Worm (Caenorhabditis elegans) whole organism, L2 larva: Measurements from ENCODE around the gene F57B9.8.
A peak's percentile ranks its signal among the peaks of the same experiment; 100 is the strongest.

ENCODE experiments used
- C34F6.9 ChIP-seq: fragments of 150-350 bp; optimal IDR thresholded peaks from 2 replicates; lab custom pipeline; 2014; ENCODE audit warnings: missing biosample characterization, missing genetic modification characterization
- ZK546.5 ChIP-seq: sonication (generic microtip); optimal IDR thresholded peaks from 2 replicates; lab custom pipeline; 2017; ENCODE audit warnings: missing biosample characterization, missing genetic modification characterization
- ama-1 ChIP-seq: fragments of 150-350 bp; optimal IDR thresholded peaks from 2 replicates; lab custom pipeline; 2018; ENCODE audit warnings: inconsistent platforms
- ceh-16 ChIP-seq: fragments of 150-350 bp; optimal IDR thresholded peaks from 2 replicates; lab custom pipeline; 2014; ENCODE audit warnings: missing biosample characterization, missing genetic modification characterization
- egl-27 ChIP-seq: sonication (generic microtip); optimal IDR thresholded peaks from 3 replicates; lab custom pipeline; 2017; ENCODE audit warnings: missing biosample characterization, missing genetic modification reagents, missing genetic modification characterization
- lin-13 ChIP-seq: fragments of 150-350 bp; optimal IDR thresholded peaks from 2 replicates; lab custom pipeline; 2014; ENCODE audit warnings: missing biosample characterization, missing genetic modification reagents, missing genetic modification characterization
- lsy-2 ChIP-seq, 2 experiments: fragments of 150-350 bp in 1 of 2; sonication (generic microtip) in 1 of 2; optimal IDR thresholded peaks; 2 replicates each; lab custom pipeline; 2014 to 2017; ENCODE audit warnings: missing biosample characterization in 2 of 2, missing genetic modification characterization in 2 of 2
- nhr-237 ChIP-seq: fragments of 150-350 bp; optimal IDR thresholded peaks from 2 replicates; lab custom pipeline; 2014; ENCODE audit warnings: missing biosample characterization, missing genetic modification characterization
- nhr-6 ChIP-seq: fragments of 150-350 bp; optimal IDR thresholded peaks from 2 replicates; lab custom pipeline; 2014; ENCODE audit warnings: missing biosample characterization, missing genetic modification characterization
- unc-55 ChIP-seq: fragments of 150-350 bp; sonication (generic microtip); optimal IDR thresholded peaks from 3 replicates; lab custom pipeline; 2014; ENCODE audit warnings: missing biosample characterization, missing genetic modification reagents, missing genetic modification characterization
- unc-62 ChIP-seq: fragments of 150-350 bp; optimal IDR thresholded peaks from 2 replicates; lab custom pipeline; 2014; ENCODE audit warnings: missing biosample characterization, missing genetic modification reagents, missing genetic modification characterization

DNA sequence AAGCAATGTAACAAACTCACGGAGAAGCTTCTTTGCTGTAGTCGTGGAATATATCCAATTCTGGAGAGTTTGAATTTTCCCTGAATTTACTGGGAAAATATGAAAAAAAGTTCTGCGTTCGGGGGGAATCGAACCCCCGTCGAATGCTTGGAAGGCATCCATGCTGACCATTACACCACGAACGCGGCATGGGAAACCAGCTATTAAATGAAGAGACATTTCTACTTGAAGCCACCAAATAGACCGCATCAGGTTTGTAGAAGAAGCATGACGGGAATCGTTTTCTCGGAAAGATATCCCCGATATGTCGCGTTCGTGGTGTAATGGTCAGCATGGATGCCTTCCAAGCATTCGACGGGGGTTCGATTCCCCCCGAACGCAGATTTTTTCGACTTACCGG is 46.6 kb downstream of the F57B9.8 start:
- TF ChIP-seq unc-55 (peak; percentile 21), nhr-6 (tag; lab: Kevin White, UChicago) (no peak), ama-1 (no peak), unc-62 (no peak), egl-27 (tag; lab: Kevin White, UChicago) (no peak), C34F6.9 (tag; lab: Kevin White, UChicago) (peak; percentile 4), lsy-2 (tag; optimal IDR thresholded peaks at IDR 0.05; lab: Kevin White, UChicago) (peak in 1 of 2 experiments; percentile 46), lin-13 (GFP tag; lab: Kevin White, UChicago) (peak; percentile 26), ZK546.5 (tag; lab: Kevin White, UChicago) (no peak), nhr-237 (tag; lab: Kevin White, UChicago) (no peak), ceh-16 (tag; lab: Kevin White, UChicago) (no peak)
